Worm (Caenorhabditis elegans) whole organism, late embryonic: Measurements from ENCODE around the gene lst-2.

Experiments
- C38D4.7 ChIP-seq: fragments of 200-800 bp; sonication (Bioruptor generic); optimal IDR thresholded peaks from 2 replicates; lab custom pipeline; 2018; ENCODE audit warnings: mild to moderate bottlenecking, missing genetic modification characterization, moderate library complexity, missing compliant biosample characterization
- F13H6.1 ChIP-seq: sonication (generic microtip); optimal IDR thresholded peaks from 2 replicates; lab custom pipeline; 2016; ENCODE audit warnings: missing genetic modification characterization, missing compliant biosample characterization
- K09A11.1 ChIP-seq: sonication (generic microtip); optimal IDR thresholded peaks from 2 replicates; lab custom pipeline; 2017; ENCODE audit warnings: antibody characterized with exemption, mild to moderate bottlenecking, missing genetic modification characterization, missing compliant biosample characterization; ENCODE audit not compliant: insufficient read depth
- T23F11.4 ChIP-seq: fragments of 200-800 bp; sonication (Bioruptor generic); optimal IDR thresholded peaks from 2 replicates; lab custom pipeline; 2018; ENCODE audit warnings: mild to moderate bottlenecking, missing genetic modification characterization, missing compliant biosample characterization
- ceh-14 ChIP-seq: sonication (generic microtip); optimal IDR thresholded peaks from 2 replicates; lab custom pipeline; 2016; ENCODE audit warnings: missing genotype, missing genetic modification characterization, missing compliant biosample characterization
- ceh-18 ChIP-seq: sonication (generic microtip); optimal IDR thresholded peaks from 2 replicates; lab custom pipeline; 2016; ENCODE audit warnings: missing genetic modification characterization, missing compliant biosample characterization
- ceh-2 ChIP-seq: sonication (generic microtip); optimal IDR thresholded peaks from 2 replicates; lab custom pipeline; 2016; ENCODE audit warnings: missing genotype, missing genetic modification characterization, missing compliant biosample characterization
- ceh-30 ChIP-seq: fragments of 150-350 bp; optimal IDR thresholded peaks from 2 replicates; lab custom pipeline; 2014; ENCODE audit warnings: missing biosample characterization, missing genetic modification characterization
- ceh-31 ChIP-seq: sonication (generic microtip); optimal IDR thresholded peaks from 2 replicates; lab custom pipeline; 2016; ENCODE audit warnings: missing genetic modification characterization, missing compliant biosample characterization
- ceh-34 ChIP-seq: sonication (generic microtip); optimal IDR thresholded peaks from 2 replicates; lab custom pipeline; 2016; ENCODE audit warnings: mild to moderate bottlenecking, missing genetic modification characterization, missing compliant biosample characterization
- ceh-45 ChIP-seq: fragments of 200-800 bp; sonication (Bioruptor generic); IDR thresholded peaks from 2 replicates; pipeline ENCODE4 v1.3.6; 2022; ENCODE audit warnings: missing genetic modification reagents, missing genetic modification characterization, missing compliant biosample characterization
- elt-2 ChIP-seq: sonication (generic microtip); optimal IDR thresholded peaks from 2 replicates; lab custom pipeline; 2016; ENCODE audit warnings: missing genetic modification reagents, missing genetic modification characterization, missing compliant biosample characterization
- ets-4 ChIP-seq: sonication (generic microtip); optimal IDR thresholded peaks from 2 replicates; lab custom pipeline; 2016; ENCODE audit warnings: missing genetic modification characterization, missing compliant biosample characterization
- eyg-1 ChIP-seq: sonication (generic microtip); optimal IDR thresholded peaks from 2 replicates; lab custom pipeline; 2016; ENCODE audit warnings: missing genotype, missing genetic modification characterization, missing compliant biosample characterization
- fax-1 ChIP-seq: sonication (generic microtip); optimal IDR thresholded peaks from 2 replicates; lab custom pipeline; 2016; ENCODE audit warnings: missing genotype, missing genetic modification characterization, missing compliant biosample characterization
- gmeb-2 ChIP-seq: sonication (generic microtip); optimal IDR thresholded peaks from 2 replicates; lab custom pipeline; 2016; ENCODE audit warnings: missing genetic modification characterization, inconsistent platforms, missing compliant biosample characterization
- hlh-13 ChIP-seq: fragments of 200-800 bp; sonication (Bioruptor generic); optimal IDR thresholded peaks from 2 replicates; lab custom pipeline; 2018; ENCODE audit warnings: mild to moderate bottlenecking, missing genetic modification characterization, missing compliant biosample characterization
- hlh-15 ChIP-seq: sonication (generic microtip); optimal IDR thresholded peaks from 2 replicates; lab custom pipeline; 2016; ENCODE audit warnings: missing genetic modification characterization, missing compliant biosample characterization
- hlh-6 ChIP-seq: sonication (generic microtip); optimal IDR thresholded peaks from 2 replicates; lab custom pipeline; 2016; ENCODE audit warnings: missing genotype, missing genetic modification characterization, missing compliant biosample characterization
- lim-6 ChIP-seq: sonication (generic microtip); optimal IDR thresholded peaks from 2 replicates; lab custom pipeline; 2016; ENCODE audit warnings: missing genetic modification characterization, missing compliant biosample characterization
- lin-11 ChIP-seq: fragments of 200-800 bp; sonication (Bioruptor generic); optimal IDR thresholded peaks from 2 replicates; lab custom pipeline; 2018; ENCODE audit warnings: mild to moderate bottlenecking, missing genetic modification characterization, missing compliant biosample characterization
- madf-2 ChIP-seq: sonication (generic microtip); optimal IDR thresholded peaks from 2 replicates; lab custom pipeline; 2017; ENCODE audit warnings: missing genetic modification characterization, missing compliant biosample characterization
- nfya-1 ChIP-seq: sonication (generic microtip); optimal IDR thresholded peaks from 2 replicates; lab custom pipeline; 2017; ENCODE audit warnings: missing genetic modification characterization, mild to moderate bottlenecking, missing compliant biosample characterization, antibody characterized with exemption, moderate library complexity
- nhr-232 ChIP-seq: sonication (generic microtip); optimal IDR thresholded peaks from 2 replicates; lab custom pipeline; 2016; ENCODE audit warnings: missing genetic modification characterization, missing compliant biosample characterization
- npax-4 ChIP-seq: sonication (generic microtip); optimal IDR thresholded peaks from 2 replicates; lab custom pipeline; 2016; ENCODE audit warnings: missing genetic modification characterization, missing compliant biosample characterization
- pax-1 ChIP-seq: fragments of 150-350 bp; optimal IDR thresholded peaks from 2 replicates; lab custom pipeline; 2014; ENCODE audit warnings: missing biosample characterization, missing genetic modification characterization
- pha-2 ChIP-seq: sonication (generic microtip); optimal IDR thresholded peaks from 2 replicates; lab custom pipeline; 2017; ENCODE audit warnings: mild to moderate bottlenecking, missing genetic modification characterization, missing compliant biosample characterization
- pros-1 ChIP-seq: fragments of 150-350 bp; optimal IDR thresholded peaks from 2 replicates; lab custom pipeline; 2014; ENCODE audit warnings: missing biosample characterization, missing genetic modification reagents, missing genetic modification characterization
- ref-2 ChIP-seq: sonication (generic microtip); optimal IDR thresholded peaks from 2 replicates; lab custom pipeline; 2016; ENCODE audit warnings: missing genetic modification characterization, missing compliant biosample characterization
- rnt-1 ChIP-seq: sonication (generic microtip); optimal IDR thresholded peaks from 2 replicates; lab custom pipeline; 2016; ENCODE audit warnings: missing genetic modification characterization, missing compliant biosample characterization
- sdc-2 ChIP-seq: sonication (generic microtip); optimal IDR thresholded peaks from 2 replicates; lab custom pipeline; 2016; ENCODE audit warnings: missing genotype, missing genetic modification characterization, missing compliant biosample characterization
- sox-2 ChIP-seq: fragments of 200-800 bp; sonication (Bioruptor generic); IDR thresholded peaks from 2 replicates; pipeline ENCODE4 v1.3.6; 2022; ENCODE audit warnings: missing genetic modification reagents, missing genetic modification characterization, missing compliant biosample characterization
- tbx-2 ChIP-seq: sonication (generic microtip); optimal IDR thresholded peaks from 2 replicates; lab custom pipeline; 2016; ENCODE audit warnings: missing genetic modification characterization, missing compliant biosample characterization
- tbx-7 ChIP-seq: sonication (generic microtip); optimal IDR thresholded peaks from 2 replicates; lab custom pipeline; 2016; ENCODE audit warnings: missing genotype, missing genetic modification characterization, missing compliant biosample characterization
- unc-42 ChIP-seq: sonication (generic microtip); optimal IDR thresholded peaks from 2 replicates; lab custom pipeline; 2016; ENCODE audit warnings: missing genotype, missing genetic modification characterization, missing compliant biosample characterization
- unc-86 ChIP-seq: sonication (generic microtip); optimal IDR thresholded peaks from 2 replicates; lab custom pipeline; 2016; ENCODE audit warnings: missing genetic modification characterization, missing compliant biosample characterization
- zip-5 ChIP-seq: sonication (generic microtip); optimal IDR thresholded peaks from 2 replicates; lab custom pipeline; 2016; ENCODE audit warnings: missing genetic modification characterization, missing compliant biosample characterization
- ztf-16 ChIP-seq: sonication (generic microtip); optimal IDR thresholded peaks from 2 replicates; lab custom pipeline; 2017; ENCODE audit warnings: missing genetic modification characterization, missing compliant biosample characterization

The lst-2 gene

ce11 chrX:4404717-4405116 is 21.6 kb upstream of the lst-2 start:
- TF ChIP-seq ceh-14 (tag; lab: Kevin White, UChicago) (no peak), F13H6.1 (tag; lab: Kevin White, UChicago) (no peak), lim-6 (tag; lab: Kevin White, UChicago) (no peak), pros-1 (tag; lab: Kevin White, UChicago) (no peak), nfya-1 (no peak), ceh-2 (tag; lab: Kevin White, UChicago) (no peak)
- TF ChIP-seq, all 69 proteins: peak for 0

ce11 chrX:4402854-4403253 is 19.7 kb upstream of the lst-2 start, which contains the start of gene D1079.1:
TSS of gene D1079.1 (plus strand) at chrX:4403154.
- no peak for TF ChIP-seq tbx-7
- TF ChIP-seq fax-1 (tag; lab: Kevin White, UChicago) = no peak
- no peak for TF ChIP-seq hlh-6 (tag; lab: Kevin White, UChicago)

- TF ChIP-seq ceh-2 (tag; lab: Kevin White, UChicago) = no peak
- TF ChIP-seq ceh-45 (GFP tag; lab: Robert Waterston, UW) = no peak
Observed at ce11 chrX:4400296-4400695, 17.1 kb upstream of the lst-2 start.

ce11 chrX:4397460-4397859 is 14.3 kb upstream of the lst-2 start:
- TF ChIP-seq hlh-13 (GFP tag; lab: Kevin White, UChicago) (no peak), elt-2 (tag; lab: Kevin White, UChicago) (no peak), lin-11 (no peak), C38D4.7 (GFP tag; lab: Kevin White, UChicago) (no peak), hlh-15 (tag; lab: Kevin White, UChicago) (no peak), unc-42 (tag; lab: Kevin White, UChicago) (no peak), gmeb-2 (no peak), nhr-232 (tag; lab: Kevin White, UChicago) (no peak), ceh-45 (GFP tag; lab: Robert Waterston, UW) (no peak), sdc-2 (no peak), zip-5 (tag; lab: Kevin White, UChicago) (no peak), fax-1 (tag; lab: Kevin White, UChicago) (no peak), pros-1 (tag; lab: Kevin White, UChicago) (no peak), npax-4 (tag; lab: Kevin White, UChicago) (no peak), eyg-1 (tag; lab: Kevin White, UChicago) (no peak), hlh-6 (tag; lab: Kevin White, UChicago) (no peak), rnt-1 (no peak), lim-6 (tag; lab: Kevin White, UChicago) (no peak), pha-2 (tag; lab: Kevin White, UChicago) (no peak)

ce11 chrX:4395073-4395850 is 12.1 kb upstream of the lst-2 start:
- TF ChIP-seq unc-86 (tag; lab: Kevin White, UChicago) = peak; percentile 8
- TF ChIP-seq ref-2 = peak; percentile 33
- TF ChIP-seq unc-42 (tag; lab: Kevin White, UChicago) = peak; percentile 6
- peak; percentile 37 for TF ChIP-seq sox-2 (GFP tag; lab: Robert Waterston, UW)
- no peak for TF ChIP-seq lim-6 (tag; lab: Kevin White, UChicago)
- TF ChIP-seq T23F11.4 (GFP tag; lab: Kevin White, UChicago) = no peak
- TF ChIP-seq ceh-34 = peak; percentile 33
- TF ChIP-seq ceh-30 (tag; lab: Kevin White, UChicago) = no peak
- peak; percentile 83 for TF ChIP-seq K09A11.1 (tag; lab: Kevin White, UChicago)
- peak; percentile 41 for TF ChIP-seq ets-4 (tag; lab: Kevin White, UChicago)
- TF ChIP-seq ceh-45 (GFP tag; lab: Robert Waterston, UW) = no peak
- TF ChIP-seq tbx-2 (tag; lab: Kevin White, UChicago) = peak; percentile 33
- TF ChIP-seq nfya-1 = peak; percentile 58
- peak; percentile 98 for TF ChIP-seq sdc-2
- TF ChIP-seq rnt-1 = no peak
- TF ChIP-seq pax-1 = no peak
- peak; percentile 74 for TF ChIP-seq ceh-31 (tag; lab: Kevin White, UChicago)
- TF ChIP-seq ztf-16 (tag; lab: Kevin White, UChicago) = no peak
- TF ChIP-seq madf-2 (tag; lab: Kevin White, UChicago) = no peak
- no peak for TF ChIP-seq ceh-14 (tag; lab: Kevin White, UChicago)
- TF ChIP-seq hlh-15 (tag; lab: Kevin White, UChicago) = no peak
- TF ChIP-seq ceh-18 (tag; lab: Kevin White, UChicago) = peak; percentile 61
